Worm (Caenorhabditis elegans) whole organism, early embryonic: ENCODE data around the gene zzz-1.

Source experiments
- B0310.2 ChIP-seq: sonication (generic microtip); optimal IDR thresholded peaks from 2 replicates; lab custom pipeline; 2016; ENCODE audit warnings: mild to moderate bottlenecking, missing genetic modification characterization, missing compliant biosample characterization
- F13C5.2 ChIP-seq: sonication (generic microtip); optimal IDR thresholded peaks from 2 replicates; lab custom pipeline; 2017; ENCODE audit warnings: mild to moderate bottlenecking, missing genetic modification characterization, inconsistent platforms, missing compliant biosample characterization
- aly-1 ChIP-seq: sonication (generic microtip); optimal IDR thresholded peaks from 2 replicates; lab custom pipeline; 2016; ENCODE audit warnings: missing genetic modification characterization, missing compliant biosample characterization
- ama-1 ChIP-seq: fragments of 150-350 bp; optimal IDR thresholded peaks from 2 replicates; lab custom pipeline; 2014
- ceh-13 ChIP-seq: fragments of 200-800 bp; sonication (Bioruptor generic); optimal IDR thresholded peaks from 2 replicates; lab custom pipeline; 2018; ENCODE audit warnings: mild to moderate bottlenecking, missing genetic modification characterization, missing compliant biosample characterization
- ceh-36 ChIP-seq: sonication (generic microtip); optimal IDR thresholded peaks from 2 replicates; lab custom pipeline; 2016; ENCODE audit warnings: missing genetic modification characterization, inconsistent platforms, missing compliant biosample characterization
- ets-7 ChIP-seq: sonication (generic microtip); optimal IDR thresholded peaks from 2 replicates; lab custom pipeline; 2016; ENCODE audit warnings: missing genotype, missing genetic modification characterization, missing compliant biosample characterization
- flt-1 ChIP-seq: fragments of 200-800 bp; sonication (Bioruptor generic); IDR thresholded peaks from 2 replicates; pipeline ENCODE4 v1.3.6; 2022; ENCODE audit warnings: missing genetic modification characterization, missing compliant biosample characterization
- hmbx-1 ChIP-seq: sonication (generic microtip); optimal IDR thresholded peaks from 2 replicates; lab custom pipeline; 2016; ENCODE audit warnings: mild to moderate bottlenecking, missing genetic modification characterization, missing compliant biosample characterization
- hmg-4 ChIP-seq: fragments of 200-800 bp; sonication (Bioruptor generic); optimal IDR thresholded peaks from 2 replicates; lab custom pipeline; 2018; ENCODE audit warnings: mild to moderate bottlenecking, missing genetic modification characterization, missing compliant biosample characterization
- hnd-1 ChIP-seq: sonication (generic microtip); optimal IDR thresholded peaks from 2 replicates; lab custom pipeline; 2016; ENCODE audit warnings: missing genetic modification characterization, missing compliant biosample characterization
- pes-1 ChIP-seq: fragments of 200-800 bp; sonication (Bioruptor generic); IDR thresholded peaks from 2 replicates; pipeline ENCODE4 v1.3.6; 2022; ENCODE audit warnings: missing genetic modification reagents, missing genetic modification characterization, missing compliant biosample characterization
- scrt-1 ChIP-seq: fragments of 200-800 bp; sonication (Bioruptor generic); IDR thresholded peaks from 2 replicates; pipeline ENCODE4 v1.3.6; 2022; ENCODE audit warnings: missing genetic modification characterization, missing compliant biosample characterization
- sea-1 ChIP-seq: fragments of 200-800 bp; sonication (Bioruptor generic); conservative IDR thresholded peaks from 2 replicates; pipeline ENCODE4 v1.3.6; 2022; ENCODE audit warnings: missing genetic modification characterization, missing compliant biosample characterization
- tbx-11 ChIP-seq: fragments of 200-800 bp; sonication (Bioruptor generic); IDR thresholded peaks from 2 replicates; pipeline ENCODE4 v1.3.6; 2022; ENCODE audit warnings: missing genetic modification characterization, missing compliant biosample characterization
- tbx-37 ChIP-seq: fragments of 200-800 bp; sonication (Bioruptor generic); conservative IDR thresholded peaks from 2 replicates; pipeline ENCODE4 v1.3.6; 2022; ENCODE audit warnings: missing genetic modification reagents, missing genetic modification characterization, missing compliant biosample characterization
- tra-4 ChIP-seq: sonication (generic microtip); optimal IDR thresholded peaks from 2 replicates; lab custom pipeline; 2017; ENCODE audit warnings: missing genetic modification characterization, missing compliant biosample characterization

Gene zzz-1

DNA sequence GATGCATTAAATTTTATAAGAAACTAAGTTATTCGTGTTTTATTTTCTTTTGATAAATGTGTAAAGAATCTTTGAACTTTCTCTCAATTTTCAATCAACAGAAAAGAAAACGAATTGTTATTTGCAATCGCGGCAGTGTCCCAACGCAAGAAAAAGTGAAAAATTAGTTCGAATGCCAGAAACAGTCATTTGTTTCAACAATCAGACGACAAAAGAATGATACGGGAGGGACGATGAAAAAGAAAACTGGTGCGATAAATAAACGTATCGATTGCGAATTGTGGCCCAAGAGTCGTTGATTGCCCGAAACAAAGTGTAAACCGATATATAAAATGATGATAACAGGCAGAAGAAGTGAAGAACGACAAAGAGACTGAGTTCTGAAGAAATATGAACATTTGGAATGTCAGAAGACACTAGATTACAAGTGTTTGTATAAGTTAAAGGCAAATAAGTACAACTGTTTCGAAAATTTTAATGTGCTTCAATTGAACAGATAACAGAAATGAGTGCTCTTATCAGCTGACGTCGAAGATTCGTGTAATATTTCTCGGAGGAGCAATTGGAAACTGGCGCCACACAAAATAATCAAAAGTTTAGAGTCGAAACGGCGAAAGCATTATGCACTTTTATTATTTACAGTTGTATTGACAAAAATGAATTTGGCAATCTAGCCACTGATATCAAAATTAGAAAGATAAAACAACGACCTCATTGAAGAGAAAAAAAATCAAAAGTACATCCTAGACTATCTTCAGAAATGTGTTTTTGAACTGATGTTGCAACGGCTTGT lies 31.0 kb downstream of the zzz-1 start:
- TF ChIP-seq ceh-13 (GFP tag; lab: Kevin White, UChicago): no peak
- TF ChIP-seq ceh-36 (tag; lab: Kevin White, UChicago): no peak
- TF ChIP-seq ama-1: no peak
- no peak for TF ChIP-seq tbx-11 (GFP tag; lab: Robert Waterston, UW)
- no peak for TF ChIP-seq flt-1
- no peak for TF ChIP-seq hmbx-1
- no peak for TF ChIP-seq F13C5.2 (tag; lab: Kevin White, UChicago)
- TF ChIP-seq pes-1: no peak
- TF ChIP-seq B0310.2 (tag; lab: Kevin White, UChicago): no peak
- TF ChIP-seq hmg-4: no peak
- TF ChIP-seq tra-4: no peak
- TF ChIP-seq scrt-1 (GFP tag; lab: Robert Waterston, UW): no peak
- TF ChIP-seq ets-7 (tag; lab: Kevin White, UChicago): no peak
- no peak for TF ChIP-seq aly-1

DNA sequence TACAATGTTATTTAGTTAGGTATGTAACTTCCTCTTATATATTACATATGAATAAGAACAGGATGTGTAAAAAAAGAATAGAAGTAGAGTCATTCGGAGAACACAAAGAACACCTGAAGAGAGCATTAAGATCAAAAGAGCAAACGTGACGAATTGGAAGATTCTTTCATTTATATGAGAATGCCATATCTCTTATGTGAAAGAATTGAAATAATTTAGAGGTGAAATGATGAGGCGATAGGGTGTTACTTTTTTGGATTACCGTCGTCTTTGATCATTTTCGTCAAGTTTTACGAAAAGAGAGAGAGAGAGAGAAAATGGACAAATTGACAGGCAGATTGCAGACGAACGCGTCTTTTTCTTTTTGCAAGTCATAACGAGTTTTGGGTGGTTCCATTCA lies 32.5 kb downstream of the zzz-1 start:
- TF ChIP-seq hmg-4 (no peak), pes-1 (no peak), ceh-36 (tag; lab: Kevin White, UChicago) (no peak), F13C5.2 (tag; lab: Kevin White, UChicago) (no peak), tbx-11 (GFP tag; lab: Robert Waterston, UW) (no peak), flt-1 (no peak), hnd-1 (tag; lab: Kevin White, UChicago) (no peak)

- TF ChIP-seq aly-1 (no peak), flt-1 (no peak), scrt-1 (GFP tag; lab: Robert Waterston, UW) (no peak), ceh-36 (tag; lab: Kevin White, UChicago) (no peak)
Observed at ce11 chrV:10874938-10875599, 33.9 kb downstream of the zzz-1 start.

ce11 chrV:10873190-10873589 lies 35.8 kb downstream of the zzz-1 start:
- TF ChIP-seq pes-1 (no peak), hmg-4 (no peak), hnd-1 (tag; lab: Kevin White, UChicago) (no peak), ets-7 (tag; lab: Kevin White, UChicago) (no peak), ama-1 (no peak), tbx-37 (GFP tag; lab: Robert Waterston, UW) (no peak), scrt-1 (GFP tag; lab: Robert Waterston, UW) (no peak), tbx-11 (GFP tag; lab: Robert Waterston, UW) (no peak), aly-1 (no peak), ceh-13 (GFP tag; lab: Kevin White, UChicago) (no peak)

- TF ChIP-seq ceh-36 (tag; lab: Kevin White, UChicago) (no peak), B0310.2 (tag; lab: Kevin White, UChicago) (no peak), flt-1 (no peak)
Observed at ce11 chrV:10871457-10871861, 37.5 kb downstream of the zzz-1 start.

- TF ChIP-seq ama-1 (no peak), ets-7 (tag; lab: Kevin White, UChicago) (no peak), tbx-11 (GFP tag; lab: Robert Waterston, UW) (no peak), hnd-1 (tag; lab: Kevin White, UChicago) (no peak), B0310.2 (tag; lab: Kevin White, UChicago) (no peak), tbx-37 (GFP tag; lab: Robert Waterston, UW) (no peak), pes-1 (no peak), hmbx-1 (no peak), F13C5.2 (tag; lab: Kevin White, UChicago) (no peak), ceh-13 (GFP tag; lab: Kevin White, UChicago) (no peak), sea-1 (no peak), scrt-1 (GFP tag; lab: Robert Waterston, UW) (no peak), ceh-36 (tag; lab: Kevin White, UChicago) (no peak)
Observed at ce11 chrV:10870050-10870449, 38.9 kb downstream of the zzz-1 start.

DNA sequence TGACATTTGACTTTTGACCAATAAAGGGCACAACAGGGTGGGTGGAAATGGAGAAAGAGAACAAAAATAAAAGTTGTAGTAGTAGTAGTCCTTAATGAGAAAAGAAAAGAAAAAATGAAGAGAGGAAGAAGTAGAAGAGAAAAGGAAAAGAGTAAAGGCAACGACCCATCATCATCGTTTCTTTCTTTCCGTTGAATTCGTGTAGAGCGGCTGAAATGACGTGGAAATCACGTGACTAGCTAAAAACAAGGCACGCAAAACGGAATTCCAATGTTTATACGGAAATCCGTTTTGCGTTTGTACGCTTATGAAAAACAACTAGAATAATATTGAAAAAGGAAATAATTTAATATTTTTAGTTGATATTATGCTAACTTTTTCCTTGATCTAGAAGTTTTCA lies 41.4 kb downstream of the zzz-1 start:
- TF ChIP-seq hmbx-1 (no peak), ceh-13 (GFP tag; lab: Kevin White, UChicago) (no peak), scrt-1 (GFP tag; lab: Robert Waterston, UW) (no peak), ets-7 (tag; lab: Kevin White, UChicago) (no peak), ceh-36 (tag; lab: Kevin White, UChicago) (no peak), sea-1 (no peak), F13C5.2 (tag; lab: Kevin White, UChicago) (no peak), hnd-1 (tag; lab: Kevin White, UChicago) (no peak), ama-1 (no peak), tbx-11 (GFP tag; lab: Robert Waterston, UW) (no peak)

- peak; percentile 43; the same call in 1 of the 2 replicates for TF ChIP-seq sea-1
Observed at ce11 chrV:10866340-10866739, 42.6 kb downstream of the zzz-1 start.
